Comparison of ENCODE assay signal across 2 fruit fly cellular contexts in genomic region chr3R:5758624-5759209, dm6.
TF ChIP-seq lines count a peak whose summit lies in the region.

Gene Sec8, minus strand, starts transcription at chr3R:5758997.

TF ChIP-seq in whole organism, embryonic, 481 proteins besides CTCF, POLR2A, EP300 and RAD21 (continued from another document and continues in another):
- TF ChIP-seq fd3F (GFP tag; optimal IDR thresholded peaks at IDR 0.05; lab: Kevin White, UChicago) = no peak
- TF ChIP-seq sc (optimal IDR thresholded peaks at IDR 0.05; lab: Kevin White, UChicago) = no peak
- TF ChIP-seq sc (GFP tag; optimal IDR thresholded peaks at IDR 0.05; lab: Kevin White, UChicago) = no peak
- TF ChIP-seq dmrt11E (tag; optimal IDR thresholded peaks at IDR 0.05; lab: Kevin White, UChicago) = peak; percentile 3
- peak; percentile 66; the same call in 1 of the 2 replicates for TF ChIP-seq Rfx (GFP tag; IDR thresholded peaks at IDR 0.05; lab: Robert Waterston, UW)
- TF ChIP-seq cato (GFP tag; optimal IDR thresholded peaks at IDR 0.05; lab: Kevin White, UChicago; ENCODE audit: borderline replicate concordance) = no peak
- TF ChIP-seq so (GFP tag; IDR thresholded peaks at IDR 0.05; lab: Robert Waterston, UW) = no peak
- TF ChIP-seq pfk (GFP tag; optimal IDR thresholded peaks at IDR 0.05; lab: Kevin White, UChicago) = no peak
- no peak for TF ChIP-seq Sry-β (GFP tag; optimal IDR thresholded peaks at IDR 0.05; lab: Kevin White, UChicago)
- TF ChIP-seq h (optimal IDR thresholded peaks at IDR 0.05; lab: Kevin White, UChicago) = no peak
- TF ChIP-seq fu2 (GFP tag; optimal IDR thresholded peaks at IDR 0.05; lab: Kevin White, UChicago) = peak; percentile 38
- peak; percentile 53 for TF ChIP-seq phol (tag; optimal IDR thresholded peaks at IDR 0.05; lab: Kevin White, UChicago)
- no peak for TF ChIP-seq wor (GFP tag; IDR thresholded peaks at IDR 0.05; lab: Robert Waterston, UW)
- TF ChIP-seq aop (GFP tag; IDR thresholded peaks at IDR 0.05; lab: Robert Waterston, UW) = no peak
- TF ChIP-seq D19B (GFP tag; optimal IDR thresholded peaks at IDR 0.05; lab: Kevin White, UChicago) = no peak
- peak; percentile 25; the same call in 1 of the 2 replicates for TF ChIP-seq CG10366 (GFP tag; IDR thresholded peaks at IDR 0.05; lab: Robert Waterston, UW)
- TF ChIP-seq Meics (GFP tag; optimal IDR thresholded peaks at IDR 0.05; lab: Kevin White, UChicago) = no peak
- 0 out of 3 replicates have a peak, but pooled peaks have one; percentile 48 for TF ChIP-seq CG6175 (GFP tag; IDR thresholded peaks at IDR 0.05; lab: Robert Waterston, UW)
- peak; percentile 68 for TF ChIP-seq YL-1 (GFP tag; optimal IDR thresholded peaks at IDR 0.05; lab: Kevin White, UChicago)
- TF ChIP-seq eve (GFP tag; optimal IDR thresholded peaks at IDR 0.05; lab: Kevin White, UChicago) = no peak
- TF ChIP-seq CG1602 (GFP tag; optimal IDR thresholded peaks at IDR 0.05; lab: Kevin White, UChicago) = peak; percentile 4
- TF ChIP-seq CG9797 (GFP tag; optimal IDR thresholded peaks at IDR 0.05; lab: Kevin White, UChicago) = peak; percentile 69
- TF ChIP-seq chinmo (GFP tag; IDR thresholded peaks at IDR 0.05; lab: Robert Waterston, UW; ENCODE audit: partially characterized antibody) = peak; percentile 81; the same call in 2 of the 4 replicates
- TF ChIP-seq Ets65A (GFP tag; lab: Kevin White, UChicago) = peak; percentile 94
- TF ChIP-seq CG10979 (tag; optimal IDR thresholded peaks at IDR 0.05; lab: Kevin White, UChicago) = peak; percentile 19
- TF ChIP-seq CG33213 (GFP tag; optimal IDR thresholded peaks at IDR 0.05; lab: Kevin White, UChicago) = peak; percentile 85
- TF ChIP-seq CG17328 (GFP tag; IDR thresholded peaks at IDR 0.05; lab: Robert Waterston, UW) = no peak
- peak; percentile 83 for TF ChIP-seq unc-4 (GFP tag; IDR thresholded peaks at IDR 0.05; lab: Robert Waterston, UW; ENCODE audit: partially characterized antibody)
- TF ChIP-seq CG11504 (tag; optimal IDR thresholded peaks at IDR 0.05; lab: Kevin White, UChicago) = no peak
- peak; percentile 60 for TF ChIP-seq CoRest (tag; optimal IDR thresholded peaks at IDR 0.05; lab: Kevin White, UChicago)
- TF ChIP-seq peb (GFP tag; IDR thresholded peaks at IDR 0.05; lab: Robert Waterston, UW) = 0 out of 2 replicates have a peak, but pooled peaks have one; percentile 24
- peak; percentile 49 for TF ChIP-seq Antp (GFP tag; optimal IDR thresholded peaks at IDR 0.05; lab: Kevin White, UChicago)
- TF ChIP-seq HHEX (GFP tag; optimal IDR thresholded peaks at IDR 0.05; lab: Kevin White, UChicago) = no peak
- no peak for TF ChIP-seq CG17385 (GFP tag; optimal IDR thresholded peaks at IDR 0.05; lab: Kevin White, UChicago)
- TF ChIP-seq gem (tag; optimal IDR thresholded peaks at IDR 0.05; lab: Kevin White, UChicago) = no peak
- no peak for TF ChIP-seq stc (GFP tag; IDR thresholded peaks at IDR 0.05; lab: Robert Waterston, UW)
- no peak for TF ChIP-seq E2f1 (GFP tag; IDR thresholded peaks at IDR 0.05; lab: Robert Waterston, UW)
- TF ChIP-seq Atf6 (GFP tag; IDR thresholded peaks at IDR 0.05; lab: Robert Waterston, UW) = no peak
- TF ChIP-seq CG1024 (GFP tag; IDR thresholded peaks at IDR 0.05; lab: Robert Waterston, UW) = no peak
- TF ChIP-seq chn (GFP tag; optimal IDR thresholded peaks at IDR 0.05; lab: Kevin White, UChicago) = peak; percentile 22
- TF ChIP-seq B-H2 (GFP tag; optimal IDR thresholded peaks at IDR 0.05; lab: Kevin White, UChicago) = peak; percentile 38
- peak; percentile 4 for TF ChIP-seq CG1233 (GFP tag; optimal IDR thresholded peaks at IDR 0.05; lab: Kevin White, UChicago)
- TF ChIP-seq CG10147 (GFP tag; optimal IDR thresholded peaks at IDR 0.05; lab: Kevin White, UChicago) = no peak
- TF ChIP-seq kay (GFP tag; optimal IDR thresholded peaks at IDR 0.05; lab: Kevin White, UChicago) = peak; percentile 1
- no peak for TF ChIP-seq CG1832 (GFP tag; optimal IDR thresholded peaks at IDR 0.05; lab: Kevin White, UChicago)
- TF ChIP-seq hth (optimal IDR thresholded peaks at IDR 0.05; lab: Kevin White, UChicago) = no peak
- TF ChIP-seq CG12942 (GFP tag; optimal IDR thresholded peaks at IDR 0.05; lab: Kevin White, UChicago) = no peak
- no peak for TF ChIP-seq ssp (GFP tag; IDR thresholded peaks at IDR 0.05; lab: Robert Waterston, UW)
- no peak for TF ChIP-seq p53 (GFP tag; optimal IDR thresholded peaks at IDR 0.05; lab: Kevin White, UChicago)
- TF ChIP-seq Bgb (GFP tag; IDR thresholded peaks at IDR 0.05; lab: Robert Waterston, UW; ENCODE audit: partially characterized antibody) = peak; percentile 91
- no peak for TF ChIP-seq CG17612 (GFP tag; IDR thresholded peaks at IDR 0.05; lab: Robert Waterston, UW)
- no peak for TF ChIP-seq crol (GFP tag; IDR thresholded peaks at IDR 0.05; lab: Robert Waterston, UW)
- TF ChIP-seq CG1603 (tag; optimal IDR thresholded peaks at IDR 0.05; lab: Kevin White, UChicago) = peak; percentile 72
- TF ChIP-seq ci (GFP tag; IDR thresholded peaks at IDR 0.05; lab: Robert Waterston, UW) = peak; percentile 53; the same call in 2 of the 3 replicates
- no peak for TF ChIP-seq ro (GFP tag; IDR thresholded peaks at IDR 0.05; lab: Robert Waterston, UW)
- peak; percentile 9 for TF ChIP-seq pum (GFP tag; optimal IDR thresholded peaks at IDR 0.05; lab: Kevin White, UChicago)
- TF ChIP-seq Doc3 (GFP tag; IDR thresholded peaks at IDR 0.05; lab: Robert Waterston, UW; ENCODE audit: partially characterized antibody) = peak; percentile 70
- TF ChIP-seq Nf-YA (GFP tag; IDR thresholded peaks at IDR 0.05; lab: Robert Waterston, UW) = no peak; the same call in 1 of the 2 replicates
- TF ChIP-seq lab (GFP tag; optimal IDR thresholded peaks at IDR 0.05; lab: Kevin White, UChicago) = no peak
- TF ChIP-seq Dad (GFP tag; optimal IDR thresholded peaks at IDR 0.05; lab: Kevin White, UChicago) = peak; percentile 57
- no peak for TF ChIP-seq psq (GFP tag; optimal IDR thresholded peaks at IDR 0.05; lab: Kevin White, UChicago)
- TF ChIP-seq B-H1 (GFP tag; IDR thresholded peaks at IDR 0.05; lab: Robert Waterston, UW) = no peak
- no peak for TF ChIP-seq CG10321 (GFP tag; IDR thresholded peaks at IDR 0.05; lab: Robert Waterston, UW)
- TF ChIP-seq CG12659 (GFP tag; optimal IDR thresholded peaks at IDR 0.05; lab: Kevin White, UChicago) = peak; percentile 56
- TF ChIP-seq CG14710 (tag; optimal IDR thresholded peaks at IDR 0.05; lab: Kevin White, UChicago) = peak; percentile 63
- peak; percentile 64; the same call in 2 of the 3 replicates for TF ChIP-seq CG34422 (GFP tag; IDR thresholded peaks at IDR 0.05; lab: Robert Waterston, UW)
- peak; percentile 77 for TF ChIP-seq row (GFP tag; IDR thresholded peaks at IDR 0.05; lab: Robert Waterston, UW)

TF ChIP-seq in whole organism, prepupa, 60 proteins besides CTCF, POLR2A, EP300 and RAD21 (continued from another document):
- TF ChIP-seq lz (GFP tag; optimal IDR thresholded peaks at IDR 0.05; lab: Kevin White, UChicago) (peak; percentile 34), CG6163 (GFP tag; IDR thresholded peaks at IDR 0.05; lab: Robert Waterston, UW) (no peak), net (GFP tag; optimal IDR thresholded peaks at IDR 0.05; lab: Kevin White, UChicago) (no peak), CG32006 (GFP tag; optimal IDR thresholded peaks at IDR 0.05; lab: Kevin White, UChicago) (no peak), CG8632 (GFP tag; optimal IDR thresholded peaks at IDR 0.05; lab: Kevin White, UChicago) (no peak)
TF ChIP-seq in whole organism, prepupa: peak in this region for 5.
